Worm (Caenorhabditis elegans) whole organism, young adult: ENCODE measurements around the gene esyt-2.

ENCODE experiments used
- B0261.1 ChIP-seq: sonication (generic microtip); optimal IDR thresholded peaks from 2 replicates; lab custom pipeline; 2016; ENCODE audit warnings: mild to moderate bottlenecking, missing genetic modification characterization, moderate library complexity, missing compliant biosample characterization
- C06A6.2 ChIP-seq: fragments of 200-800 bp; sonication (Bioruptor generic); conservative IDR thresholded peaks from 2 replicates; pipeline ENCODE4 v1.3.6; 2022; ENCODE audit warnings: missing genetic modification characterization, missing compliant biosample characterization
- D2030.7 ChIP-seq: fragments of 200-800 bp; sonication (Bioruptor generic); IDR thresholded peaks from 2 replicates; pipeline ENCODE4 v1.3.6; 2022; ENCODE audit warnings: missing genetic modification reagents, missing genetic modification characterization, missing compliant biosample characterization
- F22D6.2 ChIP-seq: sonication (generic microtip); optimal IDR thresholded peaks from 2 replicates; lab custom pipeline; 2016; ENCODE audit warnings: mild to moderate bottlenecking, missing genetic modification characterization, missing compliant biosample characterization
- F55B11.4 ChIP-seq: sonication (generic microtip); optimal IDR thresholded peaks from 2 replicates; lab custom pipeline; 2016; ENCODE audit warnings: missing compliant biosample characterization, missing genetic modification characterization, borderline replicate concordance; ENCODE audit not compliant: insufficient read depth
- T07F8.4 ChIP-seq: sonication (generic microtip); optimal IDR thresholded peaks from 2 replicates; lab custom pipeline; 2016; ENCODE audit warnings: mild to moderate bottlenecking, missing genetic modification characterization, moderate library complexity, missing compliant biosample characterization
- Y53F4B.3 ChIP-seq: fragments of 200-800 bp; sonication (Bioruptor generic); IDR thresholded peaks from 2 replicates; pipeline ENCODE4 v1.3.6; 2022; ENCODE audit warnings: missing genetic modification reagents, missing genetic modification characterization, missing compliant biosample characterization
- Y56A3A.18 ChIP-seq: fragments of 200-800 bp; sonication (Bioruptor generic); IDR thresholded peaks from 2 replicates; pipeline ENCODE4 v1.3.6; 2022; ENCODE audit warnings: missing genetic modification reagents, missing genetic modification characterization, missing compliant biosample characterization
- Y67H2A.10 ChIP-seq: fragments of 200-800 bp; sonication (Bioruptor generic); conservative IDR thresholded peaks from 2 replicates; pipeline ENCODE4 v1.3.6; 2022; ENCODE audit warnings: missing genetic modification reagents, missing genetic modification characterization, missing compliant biosample characterization
- ZK185.1 ChIP-seq: sonication (generic microtip); optimal IDR thresholded peaks from 2 replicates; lab custom pipeline; 2016; ENCODE audit warnings: mild to moderate bottlenecking, missing genetic modification characterization, missing compliant biosample characterization; ENCODE audit not compliant: poor library complexity, severe bottlenecking
- akir-1 ChIP-seq: fragments of 200-800 bp; sonication (Bioruptor generic); optimal IDR thresholded peaks from 2 replicates; lab custom pipeline; 2018; ENCODE audit warnings: mild to moderate bottlenecking, missing genetic modification characterization, moderate library complexity, missing compliant biosample characterization
- ama-1 ChIP-seq, 3 experiments: fragments of 150-350 bp in 1 of 3; sonication (generic microtip) in 2 of 3; optimal IDR thresholded peaks; 2 replicates each; lab custom pipeline; 2014 to 2018; ENCODE audit warnings: missing biosample characterization in 2 of 3, missing genetic modification characterization in 2 of 3, missing genetic modification reagents in 2 of 3
- atf-7 ChIP-seq: sonication (generic microtip); optimal IDR thresholded peaks from 2 replicates; lab custom pipeline; 2017; ENCODE audit warnings: mild to moderate bottlenecking, missing genetic modification characterization, missing compliant biosample characterization
- bed-2 ChIP-seq: fragments of 200-800 bp; sonication (Bioruptor generic); IDR thresholded peaks from 2 replicates; pipeline ENCODE4 v1.3.6; 2022; ENCODE audit warnings: missing genetic modification reagents, missing genetic modification characterization, missing compliant biosample characterization
- ccch-3 ChIP-seq: fragments of 200-800 bp; sonication (Bioruptor generic); optimal IDR thresholded peaks from 2 replicates; lab custom pipeline; 2018; ENCODE audit warnings: mild to moderate bottlenecking, missing genetic modification characterization, missing compliant biosample characterization
- cebp-2 ChIP-seq: fragments of 200-800 bp; sonication (Bioruptor generic); IDR thresholded peaks from 2 replicates; pipeline ENCODE4 v1.3.6; 2022; ENCODE audit warnings: missing genetic modification characterization, missing compliant biosample characterization
- ceh-100 ChIP-seq: fragments of 200-800 bp; sonication (Bioruptor generic); IDR thresholded peaks from 2 replicates; pipeline ENCODE4 v1.3.6; 2022; ENCODE audit warnings: missing genetic modification reagents, missing genetic modification characterization, missing compliant biosample characterization
- chd-7 ChIP-seq: sonication (generic microtip); optimal IDR thresholded peaks from 2 replicates; lab custom pipeline; 2016; ENCODE audit warnings: mild to moderate bottlenecking, missing genetic modification characterization, moderate library complexity, missing compliant biosample characterization
- efl-1 ChIP-seq: fragments of 150-350 bp; optimal IDR thresholded peaks from 2 replicates; lab custom pipeline; 2014; ENCODE audit warnings: missing biosample characterization, missing genetic modification reagents, missing genetic modification characterization
- egl-44 ChIP-seq: fragments of 200-800 bp; sonication (Bioruptor generic); IDR thresholded peaks from 2 replicates; pipeline ENCODE4 v1.3.6; 2022; ENCODE audit warnings: missing genetic modification reagents, missing genetic modification characterization, missing compliant biosample characterization
- fkh-3 ChIP-seq: sonication (generic microtip); optimal IDR thresholded peaks from 2 replicates; lab custom pipeline; 2016; ENCODE audit warnings: mild to moderate bottlenecking, missing genetic modification characterization, missing compliant biosample characterization
- hmg-20 ChIP-seq: fragments of 200-800 bp; sonication (Bioruptor generic); IDR thresholded peaks from 2 replicates; pipeline ENCODE4 v1.3.6; 2022; ENCODE audit warnings: missing genetic modification reagents, missing genetic modification characterization, missing compliant biosample characterization
- lag-1 ChIP-seq: fragments of 200-800 bp; sonication (Bioruptor generic); IDR thresholded peaks from 2 replicates; pipeline ENCODE4 v1.3.6; 2022; ENCODE audit warnings: missing genetic modification reagents, missing genetic modification characterization, missing compliant biosample characterization
- let-607 ChIP-seq, 2 experiments: fragments of 200-800 bp in 1 of 2; sonication (Bioruptor generic) in 1 of 2; sonication (generic microtip) in 1 of 2; optimal IDR thresholded peaks; 2 replicates each; lab custom pipeline; 2016 to 2018; ENCODE audit warnings: mild to moderate bottlenecking in 2 of 2, missing compliant biosample characterization in 2 of 2, missing genetic modification characterization in 2 of 2, moderate library complexity in 2 of 2, missing genotype in 1 of 2
- lin-35 ChIP-seq, 3 experiments: fragments of 150-350 bp in 2 of 3; sonication (generic microtip) in 1 of 3; optimal IDR thresholded peaks; 2 replicates each; lab custom pipeline; 2014 to 2018; ENCODE audit warnings: missing biosample characterization in 3 of 3, missing genetic modification characterization in 3 of 3, missing genetic modification reagents in 3 of 3
- lsl-1 ChIP-seq: fragments of 200-800 bp; sonication (Bioruptor generic); optimal IDR thresholded peaks from 2 replicates; lab custom pipeline; 2018; ENCODE audit warnings: mild to moderate bottlenecking, missing genetic modification characterization, moderate library complexity, missing compliant biosample characterization
- lsy-27 ChIP-seq: sonication (generic microtip); optimal IDR thresholded peaks from 2 replicates; lab custom pipeline; 2017; ENCODE audit warnings: missing genetic modification characterization, mild to moderate bottlenecking, missing compliant biosample characterization, antibody characterized with exemption, missing genotype, borderline replicate concordance; ENCODE audit not compliant: insufficient read depth
- madf-6 ChIP-seq: fragments of 200-800 bp; sonication (Bioruptor generic); IDR thresholded peaks from 2 replicates; pipeline ENCODE4 v1.3.6; 2022; ENCODE audit warnings: missing genetic modification reagents, missing genetic modification characterization, missing compliant biosample characterization
- mes-4 ChIP-seq: sonication (generic microtip); optimal IDR thresholded peaks from 2 replicates; lab custom pipeline; 2016; ENCODE audit warnings: missing genotype, missing genetic modification characterization, missing compliant biosample characterization
- mxl-1 ChIP-seq: sonication (generic microtip); optimal IDR thresholded peaks from 2 replicates; lab custom pipeline; 2016; ENCODE audit warnings: missing genetic modification characterization, missing compliant biosample characterization
- nhr-120 ChIP-seq: fragments of 200-800 bp; sonication (Bioruptor generic); IDR thresholded peaks from 2 replicates; pipeline ENCODE4 v1.3.6; 2022; ENCODE audit warnings: missing genetic modification characterization, missing compliant biosample characterization
- nhr-179 ChIP-seq: sonication (generic microtip); optimal IDR thresholded peaks from 2 replicates; lab custom pipeline; 2016; ENCODE audit warnings: mild to moderate bottlenecking, missing genetic modification characterization, missing compliant biosample characterization
- nhr-90 ChIP-seq: sonication (generic microtip); optimal IDR thresholded peaks from 2 replicates; lab custom pipeline; 2016; ENCODE audit warnings: missing genotype, mild to moderate bottlenecking, missing genetic modification characterization, missing compliant biosample characterization
- rec-8 ChIP-seq, 2 experiments: sonication (generic microtip); optimal IDR thresholded peaks; 2 replicates each; lab custom pipeline; 2016; ENCODE audit warnings: mild to moderate bottlenecking in 2 of 2, missing genetic modification characterization in 2 of 2, missing genetic modification reagents in 2 of 2, missing genotype in 2 of 2, missing biosample characterization in 1 of 2, missing compliant biosample characterization in 1 of 2, moderate library complexity in 1 of 2
- tbx-9 ChIP-seq: sonication (generic microtip); optimal IDR thresholded peaks from 2 replicates; lab custom pipeline; 2016; ENCODE audit warnings: borderline replicate concordance, missing genetic modification characterization, inconsistent platforms, missing compliant biosample characterization
- tlf-1 ChIP-seq: fragments of 200-800 bp; sonication (Bioruptor generic); optimal IDR thresholded peaks from 2 replicates; lab custom pipeline; 2018; ENCODE audit warnings: mild to moderate bottlenecking, missing genetic modification characterization, missing compliant biosample characterization
- zim-3 ChIP-seq: sonication (generic microtip); optimal IDR thresholded peaks from 2 replicates; lab custom pipeline; 2017; ENCODE audit warnings: mild to moderate bottlenecking, missing genetic modification characterization, moderate library complexity, missing compliant biosample characterization
- ztf-28 ChIP-seq: fragments of 200-800 bp; sonication (Bioruptor generic); IDR thresholded peaks from 2 replicates; pipeline ENCODE4 v1.3.6; 2022; ENCODE audit warnings: missing genetic modification reagents, missing genetic modification characterization, missing compliant biosample characterization

Gene esyt-2

DNA sequence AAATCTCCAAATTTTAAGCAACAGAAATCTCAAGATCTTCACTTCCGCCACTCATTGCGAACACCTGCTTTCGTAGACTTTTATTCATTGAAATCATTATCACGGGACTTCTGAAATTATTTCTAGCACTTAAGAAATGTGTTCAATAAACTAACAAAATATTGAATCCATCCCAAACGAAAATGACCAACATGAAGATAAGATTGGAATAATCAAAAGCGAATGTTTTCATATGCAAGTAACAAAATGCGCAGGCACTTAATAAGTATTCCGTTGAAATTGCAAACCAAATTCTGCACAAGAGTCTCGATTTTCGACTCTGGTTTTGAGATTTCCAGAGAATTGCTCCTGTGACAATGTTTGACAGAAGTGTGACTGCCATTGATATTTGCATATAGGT is 33.7 kb upstream of the esyt-2 start, which contains the start of gene srg-5:
TSS of gene srg-5 (minus strand) at position 101 of the 400 bp plus-strand sequence.
- no peak for TF ChIP-seq lag-1 (GFP tag; lab: Robert Waterston, UW)
- no peak for TF ChIP-seq atf-7
- TF ChIP-seq D2030.7 (GFP tag; lab: Robert Waterston, UW), result no peak
- no peak for TF ChIP-seq Y67H2A.10 (GFP tag; lab: Robert Waterston, UW)
- TF ChIP-seq C06A6.2 (GFP tag; lab: Robert Waterston, UW), result no peak
- no peak for TF ChIP-seq madf-6 (GFP tag; lab: Robert Waterston, UW)
- no peak for TF ChIP-seq ccch-3
- no peak for TF ChIP-seq lsy-27 (tag; lab: Kevin White, UChicago)

DNA sequence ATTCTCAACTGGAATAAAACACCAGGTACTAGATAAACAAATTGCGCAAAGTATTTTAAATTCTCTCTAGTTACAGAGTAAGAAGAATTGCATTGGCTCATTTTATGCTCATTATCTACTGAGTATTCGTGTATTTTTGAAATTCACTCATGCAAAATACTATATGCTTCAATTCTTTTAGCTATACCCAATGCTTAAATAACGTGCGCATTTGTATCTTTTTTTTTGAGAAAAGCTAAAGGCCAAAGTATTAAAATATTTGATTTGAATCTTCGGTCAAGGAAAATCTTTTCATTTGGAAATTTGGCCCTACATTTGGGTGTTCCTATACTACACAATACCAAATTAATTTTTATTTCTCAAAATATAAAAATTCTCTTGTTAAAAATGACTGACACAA is 31.2 kb upstream of the esyt-2 start, which contains the start of gene srg-4:
TSS of gene srg-4 (minus strand) at position 101 of the 400 bp plus-strand sequence.
- TF ChIP-seq bed-2, result no peak
- no peak for TF ChIP-seq Y53F4B.3
- no peak for TF ChIP-seq zim-3
- TF ChIP-seq hmg-20, result no peak
- TF ChIP-seq mxl-1 (tag; lab: Kevin White, UChicago), result no peak

- TF ChIP-seq Y67H2A.10 (GFP tag; lab: Robert Waterston, UW), result no peak
- TF ChIP-seq tbx-9, result no peak
- TF ChIP-seq cebp-2, result no peak
- TF ChIP-seq let-607 (tag; optimal IDR thresholded peaks at IDR 0.05; lab: Kevin White, UChicago), result no peak
- TF ChIP-seq efl-1, result no peak
- no peak for TF ChIP-seq ztf-28 (GFP tag; lab: Robert Waterston, UW)
- TF ChIP-seq, all 124 proteins: peak for 0
Observed at ce11 chrIII:6260115-6260514, 29.3 kb upstream of the esyt-2 start, which contains the start of gene srg-2. srg-2 (minus strand) TSS chrIII:6260215.

- TF ChIP-seq F55B11.4 (tag; lab: Kevin White, UChicago), result no peak
- no peak for TF ChIP-seq egl-44 (GFP tag; lab: Robert Waterston, UW)
- no peak for TF ChIP-seq nhr-179 (tag; lab: Kevin White, UChicago)
- TF ChIP-seq akir-1 (GFP tag; lab: Kevin White, UChicago), result no peak
- TF ChIP-seq F22D6.2 (tag; lab: Kevin White, UChicago), result no peak
- no peak for TF ChIP-seq B0261.1 (tag; lab: Kevin White, UChicago)
- TF ChIP-seq tlf-1 (GFP tag; lab: Kevin White, UChicago), result no peak
- TF ChIP-seq T07F8.4, result no peak
- no peak for TF ChIP-seq chd-7 (tag; lab: Kevin White, UChicago)
- no peak for TF ChIP-seq fkh-3
- TF ChIP-seq, all 124 proteins: peak for 0
Observed at ce11 chrIII:6258262-6258661, 27.5 kb upstream of the esyt-2 start, which contains the start of gene srg-1. srg-1 (minus strand) TSS chrIII:6258362.

DNA sequence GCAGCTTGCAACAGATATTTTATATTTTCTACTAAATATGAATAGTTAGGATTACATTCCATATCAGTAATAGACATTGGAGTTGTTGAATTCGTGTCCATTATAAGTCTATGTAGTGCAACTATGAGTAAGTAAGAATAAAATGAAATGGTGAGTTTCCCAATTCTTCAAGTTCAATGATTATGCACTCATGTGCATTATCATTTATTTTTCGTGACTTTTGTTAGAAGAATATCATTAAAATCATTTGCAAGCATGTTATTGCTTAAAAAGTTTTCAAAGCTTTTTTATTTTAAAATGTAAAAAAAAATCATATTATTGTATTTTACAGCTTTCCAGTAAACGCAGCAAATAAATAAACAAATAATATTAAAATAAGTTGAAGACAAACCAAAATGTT is 25.9 kb upstream of the esyt-2 start, which contains the start of gene srg-9:
TSS of gene srg-9 (minus strand) at position 101 of the 400 bp plus-strand sequence.
- TF ChIP-seq ZK185.1 (tag; lab: Kevin White, UChicago), result no peak

DNA sequence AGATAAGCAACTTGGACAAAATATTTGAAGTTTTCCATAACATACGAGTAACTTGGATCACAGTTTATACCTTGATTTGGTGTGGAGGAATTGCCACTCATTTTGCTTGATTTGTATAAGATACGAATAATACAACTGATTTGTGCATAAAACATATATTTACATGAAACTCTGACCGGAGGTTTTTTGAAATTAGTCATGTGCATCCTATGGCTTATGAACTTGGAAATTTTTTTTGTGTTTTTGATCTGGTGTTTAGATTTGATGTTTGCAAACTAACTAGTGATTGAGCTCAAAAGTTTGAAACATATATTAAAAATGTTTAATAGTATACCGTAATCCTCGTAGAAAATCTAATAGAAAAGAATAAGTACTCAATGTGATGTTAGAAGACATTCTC is 24.0 kb upstream of the esyt-2 start, which contains the start of gene srg-8:
TSS of gene srg-8 (minus strand) at position 101 of the 400 bp plus-strand sequence.
- TF ChIP-seq nhr-120 (GFP tag; lab: Robert Waterston, UW) (no peak), Y56A3A.18 (GFP tag; lab: Robert Waterston, UW) (no peak), madf-6 (GFP tag; lab: Robert Waterston, UW) (no peak), Y53F4B.3 (no peak), mes-4 (tag; lab: Kevin White, UChicago) (no peak), nhr-90 (tag; lab: Kevin White, UChicago) (no peak), F55B11.4 (tag; lab: Kevin White, UChicago) (no peak), ceh-100 (GFP tag; lab: Robert Waterston, UW) (no peak), lsl-1 (no peak), ama-1 (optimal IDR thresholded peaks at IDR 0.05; lab: Kevin White, UChicago) (no peak), ama-1 (GFP tag; optimal IDR thresholded peaks at IDR 0.05; lab: Kevin White, UChicago) (no peak), lin-35 (GFP tag; optimal IDR thresholded peaks at IDR 0.05; lab: Kevin White, UChicago) (no peak), nhr-179 (tag; lab: Kevin White, UChicago) (no peak), ZK185.1 (tag; lab: Kevin White, UChicago) (no peak), rec-8 (tag; optimal IDR thresholded peaks at IDR 0.05; lab: Kevin White, UChicago) (no peak), tbx-9 (no peak)
